Worm (Caenorhabditis elegans) whole organism, mixed stage, embryonic: ENCODE results near the gene mcm-2.

Experiments used
- M03D4.4 ChIP-seq: sonication (generic microtip); optimal IDR thresholded peaks from 2 replicates; lab custom pipeline; 2017; ENCODE audit warnings: mild to moderate bottlenecking, missing genetic modification characterization, missing compliant biosample characterization
- bed-3 ChIP-seq: fragments of 200-800 bp; sonication (Bioruptor generic); optimal IDR thresholded peaks from 3 replicates; lab custom pipeline; 2018; ENCODE audit warnings: mild to moderate bottlenecking, missing genetic modification characterization, moderate library complexity, missing compliant biosample characterization
- blmp-1 ChIP-seq: fragments of 150-350 bp; optimal IDR thresholded peaks from 2 replicates; lab custom pipeline; 2014; ENCODE audit warnings: missing biosample characterization, missing genetic modification characterization
- ceh-39 ChIP-seq: fragments of 150-350 bp; optimal IDR thresholded peaks from 2 replicates; lab custom pipeline; 2014; ENCODE audit warnings: missing biosample characterization, missing genetic modification characterization
- ceh-43 ChIP-seq: fragments of 200-800 bp; sonication (Bioruptor generic); optimal IDR thresholded peaks from 2 replicates; lab custom pipeline; 2018; ENCODE audit warnings: mild to moderate bottlenecking, missing genetic modification characterization, moderate library complexity, missing compliant biosample characterization
- ces-1 ChIP-seq: fragments of 150-350 bp; optimal IDR thresholded peaks from 2 replicates; lab custom pipeline; 2014; ENCODE audit warnings: missing biosample characterization, missing genetic modification reagents, missing genetic modification characterization
- cnd-1 ChIP-seq: fragments of 200-800 bp; sonication (Bioruptor generic); optimal IDR thresholded peaks from 2 replicates; lab custom pipeline; 2018; ENCODE audit warnings: mild to moderate bottlenecking, missing genetic modification characterization, missing compliant biosample characterization
- elt-1 ChIP-seq: sonication (generic microtip); optimal IDR thresholded peaks from 2 replicates; lab custom pipeline; 2017; ENCODE audit warnings: missing genetic modification characterization, mild to moderate bottlenecking, missing compliant biosample characterization, antibody characterized with exemption, moderate library complexity, borderline replicate concordance; ENCODE audit not compliant: insufficient read depth
- elt-3 ChIP-seq: fragments of 150-350 bp; optimal IDR thresholded peaks from 2 replicates; lab custom pipeline; 2014; ENCODE audit warnings: missing biosample characterization, missing genetic modification characterization
- flh-1 ChIP-seq: fragments of 200-800 bp; sonication (Bioruptor generic); optimal IDR thresholded peaks from 2 replicates; lab custom pipeline; 2018; ENCODE audit warnings: mild to moderate bottlenecking, missing genetic modification characterization, moderate library complexity, missing compliant biosample characterization
- ham-2 ChIP-seq: fragments of 200-800 bp; sonication (Bioruptor generic); optimal IDR thresholded peaks from 2 replicates; lab custom pipeline; 2018; ENCODE audit warnings: mild to moderate bottlenecking, missing genetic modification characterization, missing compliant biosample characterization
- hlh-1 ChIP-seq: fragments of 150-350 bp; optimal IDR thresholded peaks from 2 replicates; lab custom pipeline; 2014; ENCODE audit warnings: missing biosample characterization, missing genetic modification reagents, missing genetic modification characterization
- lin-13 ChIP-seq: fragments of 150-350 bp; optimal IDR thresholded peaks from 2 replicates; lab custom pipeline; 2014; ENCODE audit warnings: missing biosample characterization, missing genetic modification characterization
- lin-32 ChIP-seq: fragments of 200-800 bp; sonication (Bioruptor generic); optimal IDR thresholded peaks from 2 replicates; lab custom pipeline; 2018; ENCODE audit warnings: mild to moderate bottlenecking, missing genetic modification characterization, missing compliant biosample characterization
- lsy-2 ChIP-seq: fragments of 150-350 bp; optimal IDR thresholded peaks from 2 replicates; lab custom pipeline; 2014; ENCODE audit warnings: missing biosample characterization, missing genetic modification characterization
- mab-5 ChIP-seq: fragments of 150-350 bp; optimal IDR thresholded peaks from 2 replicates; lab custom pipeline; 2014; ENCODE audit warnings: missing biosample characterization, missing genetic modification characterization
- mep-1 ChIP-seq: fragments of 150-350 bp; optimal IDR thresholded peaks from 2 replicates; lab custom pipeline; 2017; ENCODE audit warnings: missing biosample characterization, missing genetic modification reagents, missing genetic modification characterization, inconsistent platforms
- mls-2 ChIP-seq: sonication (generic microtip); optimal IDR thresholded peaks from 2 replicates; lab custom pipeline; 2016; ENCODE audit warnings: mild to moderate bottlenecking, missing genetic modification characterization, moderate library complexity, missing compliant biosample characterization
- nhr-12 ChIP-seq: fragments of 150-350 bp; optimal IDR thresholded peaks from 2 replicates; lab custom pipeline; 2014; ENCODE audit warnings: missing biosample characterization, missing genetic modification characterization
- nhr-2 ChIP-seq: fragments of 150-350 bp; optimal IDR thresholded peaks from 2 replicates; lab custom pipeline; 2014; ENCODE audit warnings: missing biosample characterization, missing genetic modification characterization
- nhr-237 ChIP-seq: fragments of 150-350 bp; optimal IDR thresholded peaks from 2 replicates; lab custom pipeline; 2014; ENCODE audit warnings: missing biosample characterization, missing genetic modification characterization
- nhr-28 ChIP-seq: fragments of 150-350 bp; optimal IDR thresholded peaks from 2 replicates; lab custom pipeline; 2014; ENCODE audit warnings: missing biosample characterization, missing genetic modification characterization
- nhr-76 ChIP-seq: sonication (generic microtip); optimal IDR thresholded peaks from 2 replicates; lab custom pipeline; 2017; ENCODE audit warnings: missing biosample characterization, missing genetic modification characterization
- pha-4 ChIP-seq: fragments of 150-350 bp; optimal IDR thresholded peaks from 2 replicates; lab custom pipeline; 2018; ENCODE audit warnings: missing biosample characterization, missing genetic modification reagents, missing genetic modification characterization
- sem-2 ChIP-seq: fragments of 200-800 bp; sonication (Bioruptor generic); optimal IDR thresholded peaks from 2 replicates; lab custom pipeline; 2018; ENCODE audit warnings: mild to moderate bottlenecking, missing genetic modification characterization, missing compliant biosample characterization
- snpc-4 ChIP-seq: fragments of 150-350 bp; optimal IDR thresholded peaks from 2 replicates; lab custom pipeline; 2014; ENCODE audit warnings: missing biosample characterization, missing genetic modification characterization
- sptf-1 ChIP-seq: sonication (generic microtip); optimal IDR thresholded peaks from 2 replicates; lab custom pipeline; 2017; ENCODE audit warnings: mild to moderate bottlenecking, missing genetic modification characterization, moderate library complexity, missing compliant biosample characterization
- tbx-8 ChIP-seq: fragments of 200-800 bp; sonication (Bioruptor generic); optimal IDR thresholded peaks from 2 replicates; lab custom pipeline; 2018; ENCODE audit warnings: mild to moderate bottlenecking, missing genetic modification characterization, moderate library complexity, missing compliant biosample characterization
- unc-120 ChIP-seq: sonication (generic microtip); optimal IDR thresholded peaks from 2 replicates; lab custom pipeline; 2017; ENCODE audit warnings: missing genetic modification characterization, missing compliant biosample characterization; ENCODE audit not compliant: poor library complexity, severe bottlenecking
- unc-39 ChIP-seq: fragments of 150-350 bp; optimal IDR thresholded peaks from 2 replicates; lab custom pipeline; 2014; ENCODE audit warnings: missing biosample characterization, missing genetic modification characterization
- unc-62 ChIP-seq: fragments of 150-350 bp; optimal IDR thresholded peaks from 2 replicates; lab custom pipeline; 2014; ENCODE audit warnings: missing biosample characterization, missing genetic modification reagents, missing genetic modification characterization
- zip-8 ChIP-seq: fragments of 150-350 bp; optimal IDR thresholded peaks from 2 replicates; lab custom pipeline; 2014; ENCODE audit warnings: missing biosample characterization, missing genetic modification characterization
- ztf-11 ChIP-seq: fragments of 150-350 bp; optimal IDR thresholded peaks from 2 replicates; lab custom pipeline; 2014; ENCODE audit warnings: missing biosample characterization, missing genetic modification characterization

Gene mcm-2

ce11 chrII:11967507-11968127, 38.8 kb downstream of the mcm-2 start, which contains the start of gene W03C9.5 (continued):
- no peak for TF ChIP-seq unc-39

DNA sequence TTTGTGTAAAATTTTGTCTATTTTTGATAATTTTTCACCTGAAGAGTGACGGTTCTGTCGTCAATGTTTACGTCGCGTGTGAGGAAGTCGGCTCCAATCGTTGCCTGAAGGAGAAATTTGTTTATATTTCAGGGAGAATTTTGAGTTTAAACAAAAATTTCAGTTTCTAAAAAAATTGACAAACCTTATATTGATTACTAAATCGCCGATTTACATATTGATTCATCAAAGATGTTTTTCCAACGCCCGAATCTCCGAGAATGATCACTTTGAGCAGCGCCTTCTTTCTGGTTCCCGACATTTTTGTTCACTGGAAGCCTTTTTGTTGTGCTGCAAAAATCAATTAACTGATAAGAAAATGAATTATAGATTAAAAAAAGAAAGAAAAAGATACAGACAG, 39.8 kb downstream of the mcm-2 start, which contains the start of gene rab-7:
Gene rab-7 (minus strand): TSS at position 330 of the 400 bp plus-strand sequence.
- TF ChIP-seq lin-13 (tag; lab: Kevin White, UChicago) = no peak

DNA sequence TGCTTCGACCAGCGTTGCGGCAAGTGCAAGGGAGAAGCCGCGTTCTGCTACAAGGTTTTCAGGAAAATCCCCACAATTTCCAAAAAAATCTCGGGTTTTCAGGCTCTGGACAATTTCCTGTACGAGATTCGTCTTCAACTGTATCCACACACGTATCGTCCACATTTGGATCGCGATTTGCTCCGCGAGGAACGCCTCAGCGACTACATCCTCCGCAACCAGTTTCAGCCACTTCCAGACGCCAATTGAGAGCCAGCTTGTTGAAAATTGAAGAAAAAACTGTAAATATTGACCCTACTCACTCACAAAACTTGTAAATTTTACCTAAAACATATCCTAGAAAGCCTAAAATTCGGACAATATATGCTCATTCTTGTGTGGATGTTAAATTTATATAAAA, 41.6 kb downstream of the mcm-2 start:
- TF ChIP-seq ceh-39 (tag; lab: Kevin White, UChicago) (no peak), flh-1 (GFP tag; lab: Kevin White, UChicago) (no peak), snpc-4 (tag; lab: Kevin White, UChicago) (no peak), nhr-12 (tag; lab: Kevin White, UChicago) (no peak), mep-1 (tag; lab: Kevin White, UChicago) (no peak), ham-2 (GFP tag; lab: Kevin White, UChicago) (no peak), pha-4 (no peak), blmp-1 (tag; lab: Kevin White, UChicago) (no peak), nhr-28 (tag; lab: Kevin White, UChicago) (no peak), unc-62 (GFP tag; lab: Kevin White, UChicago) (no peak), M03D4.4 (tag; lab: Kevin White, UChicago) (no peak)
- TF ChIP-seq, all 35 proteins: peak for 0

DNA sequence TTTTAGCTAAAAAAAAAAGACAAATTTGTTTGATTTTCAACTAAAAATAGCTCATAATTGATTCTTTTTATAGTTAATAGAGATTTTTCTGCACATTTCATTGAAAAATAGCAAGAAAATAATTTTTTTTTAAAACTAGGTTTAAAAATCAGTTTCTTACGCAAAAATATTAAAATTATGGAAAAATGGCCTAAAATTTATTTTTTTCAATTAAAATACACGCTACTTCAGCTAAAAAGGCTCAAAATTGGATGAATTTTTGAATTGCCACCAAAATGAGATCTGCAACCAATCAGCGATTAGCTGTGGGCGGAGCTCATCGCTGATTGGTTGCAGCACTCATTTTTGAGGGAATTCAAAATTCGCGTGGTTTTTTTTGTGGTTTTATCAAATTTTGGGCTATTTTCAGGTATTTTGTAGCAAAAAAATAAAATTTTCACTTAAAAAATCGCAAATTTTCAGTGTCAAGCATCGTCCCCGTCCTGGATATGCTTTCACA, 43.2 kb downstream of the mcm-2 start:
- TF ChIP-seq pha-4 (no peak), unc-120 (tag; lab: Kevin White, UChicago) (no peak), lsy-2 (tag; lab: Kevin White, UChicago) (no peak), mab-5 (no peak), ceh-43 (GFP tag; lab: Kevin White, UChicago) (no peak), bed-3 (GFP tag; lab: Kevin White, UChicago) (no peak), M03D4.4 (tag; lab: Kevin White, UChicago) (no peak), blmp-1 (tag; lab: Kevin White, UChicago) (no peak), sptf-1 (tag; lab: Kevin White, UChicago) (no peak)

ce11 chrII:11962083-11962482, 44.3 kb downstream of the mcm-2 start, which contains the start of the genes W03C9.1 and W03C9.2:
Gene W03C9.1 (minus strand): TSS chrII:11962128.
Gene W03C9.2 (plus strand): TSS chrII:11962368.
- no peak for TF ChIP-seq ham-2 (GFP tag; lab: Kevin White, UChicago)
- no peak for TF ChIP-seq unc-120 (tag; lab: Kevin White, UChicago)
- TF ChIP-seq bed-3 (GFP tag; lab: Kevin White, UChicago) = no peak
- TF ChIP-seq ceh-43 (GFP tag; lab: Kevin White, UChicago) = no peak
- no peak for TF ChIP-seq nhr-12 (tag; lab: Kevin White, UChicago)
- no peak for TF ChIP-seq lin-13 (tag; lab: Kevin White, UChicago)
- TF ChIP-seq zip-8 (tag; lab: Kevin White, UChicago) = no peak
- TF ChIP-seq unc-39 = no peak
- no peak for TF ChIP-seq mls-2
- no peak for TF ChIP-seq sem-2 (GFP tag; lab: Kevin White, UChicago)
- TF ChIP-seq hlh-1 (tag; lab: Kevin White, UChicago) = no peak
- TF ChIP-seq cnd-1 (tag; lab: Kevin White, UChicago) = no peak
- no peak for TF ChIP-seq blmp-1 (tag; lab: Kevin White, UChicago)
- no peak for TF ChIP-seq mep-1 (tag; lab: Kevin White, UChicago)
- no peak for TF ChIP-seq nhr-237 (tag; lab: Kevin White, UChicago)
- no peak for TF ChIP-seq elt-1 (tag; lab: Kevin White, UChicago)
- TF ChIP-seq, all 35 proteins: peak for 0

DNA sequence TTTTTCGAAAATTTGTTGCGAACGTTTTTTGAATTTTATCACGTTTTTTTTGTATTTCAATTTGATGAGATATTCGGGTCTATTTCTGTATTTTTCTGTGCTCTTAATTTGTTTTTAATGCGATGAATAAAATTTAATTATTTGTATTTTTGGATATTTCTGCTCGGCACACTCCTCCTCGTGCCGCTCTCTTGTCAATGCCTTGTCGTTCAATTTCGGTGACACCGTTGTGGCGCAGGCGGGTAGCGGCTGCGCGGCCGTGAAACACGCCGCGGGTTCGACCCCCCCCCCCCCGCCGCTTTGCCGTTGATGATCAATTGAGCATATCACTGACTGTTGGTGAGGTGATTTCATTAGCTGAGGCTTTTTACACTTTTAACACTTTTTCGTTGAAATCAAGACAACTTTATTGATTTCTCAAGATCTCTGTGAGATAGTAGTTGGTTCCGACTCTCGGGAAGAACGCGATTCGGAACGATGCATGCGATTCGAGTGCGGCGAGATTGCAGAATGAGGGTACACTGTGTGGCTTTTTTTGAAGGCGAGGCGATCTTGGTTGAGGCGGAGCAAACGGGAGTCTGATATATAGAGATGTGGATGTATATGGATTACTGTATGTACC, 45.7 kb downstream of the mcm-2 start:
- TF ChIP-seq ham-2 (GFP tag; lab: Kevin White, UChicago) = peak; percentile 100
- peak; percentile 88 for TF ChIP-seq lin-13 (tag; lab: Kevin White, UChicago)
- TF ChIP-seq lin-32 (GFP tag; lab: Kevin White, UChicago) = peak; percentile 100
- TF ChIP-seq mls-2 = peak; percentile 100
- TF ChIP-seq elt-3 (tag; lab: Kevin White, UChicago) = peak; percentile 60
- TF ChIP-seq sem-2 (GFP tag; lab: Kevin White, UChicago) = peak; percentile 99
- TF ChIP-seq nhr-2 = no peak
- TF ChIP-seq ceh-43 (GFP tag; lab: Kevin White, UChicago) = peak; percentile 99
- TF ChIP-seq nhr-28 (tag; lab: Kevin White, UChicago) = peak; percentile 77
- TF ChIP-seq blmp-1 (tag; lab: Kevin White, UChicago) = peak; percentile 56
- peak; percentile 68 for TF ChIP-seq lsy-2 (tag; lab: Kevin White, UChicago)
- TF ChIP-seq pha-4 = peak; percentile 84
- peak; percentile 74 for TF ChIP-seq nhr-237 (tag; lab: Kevin White, UChicago)
- TF ChIP-seq cnd-1 (tag; lab: Kevin White, UChicago) = peak; percentile 99
- peak; percentile 73 for TF ChIP-seq hlh-1 (tag; lab: Kevin White, UChicago)
- peak; percentile 95 for TF ChIP-seq ztf-11 (tag; lab: Kevin White, UChicago)
- peak; percentile 66 for TF ChIP-seq ces-1 (GFP tag; lab: Kevin White, UChicago)
- peak; percentile 63 for TF ChIP-seq nhr-76 (tag; lab: Kevin White, UChicago)
- TF ChIP-seq bed-3 (GFP tag; lab: Kevin White, UChicago) = peak; percentile 99
- no peak for TF ChIP-seq snpc-4 (tag; lab: Kevin White, UChicago)
- TF ChIP-seq mep-1 (tag; lab: Kevin White, UChicago) = peak; percentile 67
- peak; percentile 39 for TF ChIP-seq mab-5
- peak; percentile 99 for TF ChIP-seq M03D4.4 (tag; lab: Kevin White, UChicago)
- peak; percentile 80 for TF ChIP-seq unc-62 (GFP tag; lab: Kevin White, UChicago)
- TF ChIP-seq tbx-8 = peak; percentile 100
- TF ChIP-seq unc-39 = peak; percentile 82
